Worm (Caenorhabditis elegans) whole organism, L1 larva: ENCODE results near the gene W02D7.11.

Experiments used
- jun-1 ChIP-seq: fragments of 150-350 bp; optimal IDR thresholded peaks from 2 replicates; lab custom pipeline; 2014; ENCODE audit warnings: missing biosample characterization, missing genetic modification reagents, missing genetic modification characterization
- nhr-76 ChIP-seq: sonication (generic microtip); optimal IDR thresholded peaks from 2 replicates; lab custom pipeline; 2017; ENCODE audit warnings: missing biosample characterization, missing genetic modification characterization

DNA sequence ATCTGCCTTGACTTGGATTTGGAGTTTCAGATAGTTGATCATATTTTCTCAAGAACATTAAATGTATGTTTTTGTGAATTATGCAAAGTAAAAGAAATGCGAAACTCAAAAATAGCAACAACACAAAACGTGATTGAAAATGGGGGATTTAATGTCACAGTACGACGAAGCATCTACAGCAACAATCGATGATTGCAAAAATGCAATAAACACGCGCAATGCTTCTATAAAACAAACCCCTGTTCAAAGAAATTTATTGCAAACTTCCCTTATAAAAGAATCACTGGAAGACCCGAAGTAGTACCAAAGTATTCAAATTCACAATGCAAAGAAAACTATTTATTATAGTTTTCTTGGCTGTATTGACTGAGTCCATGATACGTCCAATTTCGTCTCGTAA lies 13.8 kb upstream of the W02D7.11 start, which contains the start of gene clec-219:
- TF ChIP-seq nhr-76 (tag; lab: Kevin White, UChicago) (no peak), jun-1 (tag; lab: Kevin White, UChicago) (no peak)
